Fruit fly (Drosophila melanogaster) whole organism, pupa: ENCODE measurements around the gene CG15387.
A peak's percentile ranks its signal among the peaks of the same experiment; 100 is the strongest.

Experiments
- CG13204 ChIP-seq: fragments of 200-800 bp; sonication (Bioruptor generic); optimal IDR thresholded peaks from 2 replicates; lab custom pipeline; 2018; ENCODE audit warnings: missing biosample characterization, mild to moderate bottlenecking, missing genetic modification characterization, moderate library complexity
- CG32121 ChIP-seq: fragments of 200-800 bp; sonication (Bioruptor generic); IDR thresholded peaks from 2 replicates; pipeline ENCODE4 v1.3.6; 2022; ENCODE audit warnings: missing biosample characterization, missing genetic modification characterization
- EcR ChIP-seq: fragments of 200-800 bp; sonication (Bioruptor generic); optimal IDR thresholded peaks from 3 replicates; lab custom pipeline; 2019; ENCODE audit warnings: missing biosample characterization, missing genetic modification characterization, mild to moderate bottlenecking, moderate library complexity, missing genetic modification reagents
- Ets98B ChIP-seq: fragments of 200-800 bp; sonication (Bioruptor generic); IDR thresholded peaks from 2 replicates; pipeline ENCODE4 v1.3.6; 2022; ENCODE audit warnings: missing biosample characterization, missing genetic modification characterization
- Pif1B ChIP-seq: fragments of 200-800 bp; sonication (Bioruptor generic); optimal IDR thresholded peaks from 3 replicates; lab custom pipeline; 2016; ENCODE audit warnings: missing biosample characterization, missing genetic modification characterization
- gl ChIP-seq: fragments of 200-800 bp; sonication (Bioruptor generic); optimal IDR thresholded peaks from 2 replicates; lab custom pipeline; 2018; ENCODE audit warnings: missing biosample characterization, mild to moderate bottlenecking, missing genetic modification characterization
- rn ChIP-seq: fragments of 200-800 bp; sonication (Bioruptor generic); IDR thresholded peaks from 2 replicates; pipeline ENCODE4 v1.3.6; 2022; ENCODE audit warnings: missing biosample characterization, missing genetic modification characterization

- no peak for TF ChIP-seq Ets98B (GFP tag; lab: Robert Waterston, UW)
- TF ChIP-seq EcR, result peak; percentile 77
- no peak for TF ChIP-seq CG32121 (GFP tag; lab: Robert Waterston, UW)
- 0 out of 2 replicates have a peak, but pooled peaks have one; percentile 36 for TF ChIP-seq rn (GFP tag; lab: Robert Waterston, UW)
- peak; percentile 57 for TF ChIP-seq CG13204 (GFP tag; lab: Kevin White, UChicago)
- peak; percentile 44 for TF ChIP-seq Pif1B
- TF ChIP-seq gl, result peak; percentile 22
Observed at dm6 chr2L:2177969-2178809, 47.9 kb downstream of the CG15387 start, which contains the start of gene aop.
